Worm (Caenorhabditis elegans): ENCODE measurements around the gene Y47D3A.20.

ce11 chrIII:11274590-11275116 is at the start of gene Y47D3A.20:
- TF ChIP-seq ztf-11 (tag; optimal IDR thresholded peaks at IDR 0.05) (no peak), sptf-1 (tag; optimal IDR thresholded peaks at IDR 0.05) (no peak)

Data from whole organism, mixed stage, embryonic.